Fruit fly (Drosophila melanogaster): ENCODE results near the gene RYa-R.

The RYa-R gene

dm6 chr3R:26963747-26964174 lies 33.0 kb upstream of the RYa-R start (continued):
- TF ChIP-seq dpn (GFP tag; optimal IDR thresholded peaks at IDR 0.05) (peak; percentile 29 to 63), D (optimal IDR thresholded peaks at IDR 0.05) (no peak), D (GFP tag; optimal IDR thresholded peaks at IDR 0.05) (peak; percentile 82), CG9727 (GFP tag; optimal IDR thresholded peaks at IDR 0.05) (peak; percentile 90), ATbp (GFP tag; optimal IDR thresholded peaks at IDR 0.05) (peak; percentile 27), CG18599 (GFP tag; optimal IDR thresholded peaks at IDR 0.05) (peak; percentile 89), luna (GFP tag; optimal IDR thresholded peaks at IDR 0.05) (peak; percentile 30), lab (GFP tag; optimal IDR thresholded peaks at IDR 0.05) (peak; percentile 90), CG1529 (GFP tag; optimal IDR thresholded peaks at IDR 0.05) (peak; percentile 14), CG4424 (GFP tag; optimal IDR thresholded peaks at IDR 0.05) (peak; percentile 52), CG3281 (GFP tag; optimal IDR thresholded peaks at IDR 0.05) (peak; percentile 82), CG17361 (GFP tag; IDR thresholded peaks at IDR 0.05) (peak; percentile 84), Med (GFP tag) (peak; percentile 97), knrl (GFP tag; IDR thresholded peaks at IDR 0.05; ENCODE audit: partially characterized antibody) (no peak), Antp (GFP tag; optimal IDR thresholded peaks at IDR 0.05) (peak; percentile 30), D19A (tag; optimal IDR thresholded peaks at IDR 0.05) (peak; percentile 67), pho (GFP tag; optimal IDR thresholded peaks at IDR 0.05) (peak; percentile 18), dysf (GFP tag; IDR thresholded peaks at IDR 0.05) (peak; percentile 74), Aef1 (GFP tag; IDR thresholded peaks at IDR 0.05) (peak; percentile 59; the same call in 2 of the 3 replicates), TFAM (GFP tag; optimal IDR thresholded peaks at IDR 0.05) (peak; percentile 24), CG17359 (tag; optimal IDR thresholded peaks at IDR 0.05) (peak; percentile 87), CG7556 (GFP tag; optimal IDR thresholded peaks at IDR 0.05) (peak; percentile 52), B-H2 (GFP tag; optimal IDR thresholded peaks at IDR 0.05) (no peak), CG6654 (GFP tag; optimal IDR thresholded peaks at IDR 0.05) (peak; percentile 46), Camta (GFP tag; optimal IDR thresholded peaks at IDR 0.05) (peak; percentile 56), gem (tag; optimal IDR thresholded peaks at IDR 0.05) (peak; percentile 64), Deaf1 (tag; optimal IDR thresholded peaks at IDR 0.05) (peak; percentile 48), Sry-δ (GFP tag; optimal IDR thresholded peaks at IDR 0.05) (peak; percentile 29), CG4360 (GFP tag; IDR thresholded peaks at IDR 0.05) (no peak), Ptx1 (GFP tag; IDR thresholded peaks at IDR 0.05) (peak; percentile 45; the same call in 1 of the 2 replicates), CG4730 (GFP tag; IDR thresholded peaks at IDR 0.05) (0 out of 2 replicates have a peak, but pooled peaks have one; percentile 5), gsb-n (tag; optimal IDR thresholded peaks at IDR 0.05) (no peak), CG17385 (GFP tag; optimal IDR thresholded peaks at IDR 0.05) (peak; percentile 33), H15 (GFP tag; IDR thresholded peaks at IDR 0.05) (0 out of 3 replicates have a peak, but pooled peaks have one; percentile 24), CG16779 (GFP tag; IDR thresholded peaks at IDR 0.05) (0 out of 2 replicates have a peak, but pooled peaks have one; percentile 19), jing (GFP tag; optimal IDR thresholded peaks at IDR 0.05) (peak; percentile 0), fd96Cb (tag; optimal IDR thresholded peaks at IDR 0.05) (peak; percentile 33), slou (GFP tag; optimal IDR thresholded peaks at IDR 0.05) (peak; percentile 48), CG2678 (tag; optimal IDR thresholded peaks at IDR 0.05) (peak; percentile 49), E2f1 (GFP tag; IDR thresholded peaks at IDR 0.05) (peak; percentile 30; the same call in 1 of the 2 replicates), CG15601 (tag; optimal IDR thresholded peaks at IDR 0.05) (peak; percentile 8), nom (GFP tag; optimal IDR thresholded peaks at IDR 0.05) (peak; percentile 76), tio (GFP tag; optimal IDR thresholded peaks at IDR 0.05) (peak; percentile 45), Abd-B (GFP tag; optimal IDR thresholded peaks at IDR 0.05) (peak; percentile 79), CG9215 (GFP tag; IDR thresholded peaks at IDR 0.05) (peak; percentile 43; the same call in 1 of the 2 replicates), CG12104 (GFP tag; optimal IDR thresholded peaks at IDR 0.05) (peak; percentile 79), jumu (GFP tag; optimal IDR thresholded peaks at IDR 0.05) (peak; percentile 55), disco-r (GFP tag; optimal IDR thresholded peaks at IDR 0.05) (no peak), dmrt11E (tag; optimal IDR thresholded peaks at IDR 0.05) (peak; percentile 35), fd3F (GFP tag; optimal IDR thresholded peaks at IDR 0.05) (peak; percentile 22)

Measured in whole organism, embryonic.